Worm (Caenorhabditis elegans): ENCODE data around the gene ins-5.

The ins-5 gene

DNA sequence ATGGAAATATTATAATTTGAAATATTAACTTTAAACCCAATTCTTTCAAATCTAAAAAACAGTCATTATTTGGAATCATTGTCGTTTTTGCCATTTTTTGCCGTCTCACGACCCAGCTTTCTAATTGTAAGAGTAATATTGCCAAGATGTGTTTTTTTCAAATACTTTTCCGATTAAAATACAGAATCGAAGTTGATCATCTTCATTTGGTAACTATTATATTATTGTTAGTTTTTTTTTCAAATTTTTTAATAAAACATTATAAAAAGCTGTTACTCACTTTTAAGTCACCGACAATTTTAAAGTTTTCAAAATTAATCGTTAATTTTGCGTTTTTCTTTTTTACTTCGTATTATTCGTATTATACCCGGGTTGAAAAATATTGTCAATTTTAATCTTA is at the start of gene ins-5:
Gene ins-5 (plus strand): TSS at position 301 of the 400 bp plus-strand sequence.
- TF ChIP-seq Y55F3AM.14 (GFP tag; optimal IDR thresholded peaks at IDR 0.05) (no peak), elt-3 (tag; optimal IDR thresholded peaks at IDR 0.05) (no peak)

DNA sequence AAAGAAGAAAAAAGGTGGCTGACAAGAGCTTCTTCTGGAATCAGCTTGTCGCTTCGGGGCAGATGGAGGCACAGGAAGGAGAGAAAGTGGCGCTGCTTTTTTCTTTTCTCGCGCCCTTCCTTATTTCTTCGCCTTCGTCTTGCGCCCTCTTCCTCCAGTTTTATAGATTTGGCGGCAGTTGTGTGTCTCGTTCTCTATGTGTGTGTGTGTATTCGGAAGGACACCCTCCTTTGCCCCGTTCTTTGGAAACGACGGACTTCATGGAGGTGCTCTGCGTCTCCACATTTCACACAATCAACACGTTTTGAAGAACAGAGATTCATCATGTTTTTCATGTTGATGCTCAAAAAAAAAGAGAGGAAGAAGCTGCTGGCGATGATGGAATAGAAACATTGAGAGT is 48.7 kb upstream of the ins-5 start:
- TF ChIP-seq ztf-1 (GFP tag; conservative IDR thresholded peaks at IDR 0.05) (no peak), lsy-2 (tag; optimal IDR thresholded peaks at IDR 0.05) (no peak), ama-1 (optimal IDR thresholded peaks at IDR 0.05) (no peak), lin-13 (GFP tag; optimal IDR thresholded peaks at IDR 0.05) (no peak), nhr-12 (tag; optimal IDR thresholded peaks at IDR 0.05) (no peak), unc-62 (GFP tag; optimal IDR thresholded peaks at IDR 0.05) (no peak), nhr-237 (tag; optimal IDR thresholded peaks at IDR 0.05) (no peak), C34F6.9 (tag; optimal IDR thresholded peaks at IDR 0.05) (peak; percentile 36), ZK546.5 (tag; optimal IDR thresholded peaks at IDR 0.05) (no peak), mab-5 (tag; optimal IDR thresholded peaks at IDR 0.05) (no peak), nhr-129 (tag; optimal IDR thresholded peaks at IDR 0.05) (no peak), sma-3 (GFP tag; optimal IDR thresholded peaks at IDR 0.05) (no peak), unc-39 (tag; optimal IDR thresholded peaks at IDR 0.05) (no peak), R02D3.7 (tag; optimal IDR thresholded peaks at IDR 0.05) (no peak), ceh-82 (tag; optimal IDR thresholded peaks at IDR 0.05) (no peak), gmeb-1 (tag; optimal IDR thresholded peaks at IDR 0.05) (no peak), nhr-11 (tag; optimal IDR thresholded peaks at IDR 0.05) (no peak), fos-1 (tag; optimal IDR thresholded peaks at IDR 0.05) (no peak), mbf-1 (tag; optimal IDR thresholded peaks at IDR 0.05) (no peak), mdl-1 (tag; optimal IDR thresholded peaks at IDR 0.05) (no peak), elt-1 (tag; optimal IDR thresholded peaks at IDR 0.05) (no peak), Y55F3AM.14 (GFP tag; optimal IDR thresholded peaks at IDR 0.05) (peak; percentile 4), nhr-77 (tag; optimal IDR thresholded peaks at IDR 0.05) (no peak), egl-27 (tag; optimal IDR thresholded peaks at IDR 0.05) (no peak), nhr-6 (tag; optimal IDR thresholded peaks at IDR 0.05) (no peak), dmd-4 (tag; optimal IDR thresholded peaks at IDR 0.05) (no peak), blmp-1 (tag; optimal IDR thresholded peaks at IDR 0.05; ENCODE audit: insufficient read depth) (no peak), nhr-25 (tag; optimal IDR thresholded peaks at IDR 0.05) (no peak), peb-1 (tag; optimal IDR thresholded peaks at IDR 0.05) (no peak), nhr-10 (tag; optimal IDR thresholded peaks at IDR 0.05) (no peak), sma-9 (GFP tag; optimal IDR thresholded peaks at IDR 0.05) (peak; percentile 22), sma-9 (tag; optimal IDR thresholded peaks at IDR 0.05) (no peak), ztf-4 (tag; optimal IDR thresholded peaks at IDR 0.05) (no peak), nhr-23 (tag; optimal IDR thresholded peaks at IDR 0.05) (no peak), skn-1 (tag; optimal IDR thresholded peaks at IDR 0.05) (no peak), alr-1 (tag; optimal IDR thresholded peaks at IDR 0.05) (no peak), elt-3 (tag; optimal IDR thresholded peaks at IDR 0.05) (no peak), lin-39 (tag; optimal IDR thresholded peaks at IDR 0.05) (no peak), aly-2 (tag; optimal IDR thresholded peaks at IDR 0.05) (no peak), zag-1 (tag; optimal IDR thresholded peaks at IDR 0.05) (peak; percentile 32), ztf-11 (tag; optimal IDR thresholded peaks at IDR 0.05) (no peak), lin-11 (tag; optimal IDR thresholded peaks at IDR 0.05) (no peak), ceh-16 (tag; optimal IDR thresholded peaks at IDR 0.05) (no peak), snpc-4 (tag; optimal IDR thresholded peaks at IDR 0.05) (no peak), F13H6.1 (tag; optimal IDR thresholded peaks at IDR 0.05) (peak; percentile 29), crh-2 (tag; optimal IDR thresholded peaks at IDR 0.05) (no peak), sem-4 (tag; optimal IDR thresholded peaks at IDR 0.05) (no peak), nhr-21 (tag; optimal IDR thresholded peaks at IDR 0.05) (no peak), unc-55 (GFP tag; optimal IDR thresholded peaks at IDR 0.05) (peak; percentile 29)

Data from whole organism, L2 larva.